Worm (Caenorhabditis elegans): ENCODE results near the gene F49F1.11.

- no peak for TF ChIP-seq nhr-237 (tag; optimal IDR thresholded peaks at IDR 0.05)
- no peak for TF ChIP-seq nhr-12 (tag; optimal IDR thresholded peaks at IDR 0.05)
- no peak for TF ChIP-seq ztf-11 (tag; optimal IDR thresholded peaks at IDR 0.05)
Measured at ce11 chrIV:4144784-4145183, 3.6 kb upstream of the F49F1.11 start, which contains the start of gene R07C12.3.
